Worm (Caenorhabditis elegans): ENCODE data around the gene ttr-29.
A peak's percentile ranks its signal among the peaks of the same experiment; 100 is the strongest.

Gene ttr-29

ce11 chrV:12950812-12951528, 44.3 kb upstream of the ttr-29 start, which contains the start of the genes T16G1.9 and T16G1.18 (continued):
- TF ChIP-seq nhr-77 (tag; optimal IDR thresholded peaks at IDR 0.05) (no peak), dpl-1 (GFP tag; optimal IDR thresholded peaks at IDR 0.05) (peak; percentile 43), mdt-29 (GFP tag; IDR thresholded peaks at IDR 0.05) (no peak), vab-7 (GFP tag; IDR thresholded peaks at IDR 0.05) (0 out of 2 replicates have a peak, but pooled peaks have one; percentile 20), T26A8.4 (GFP tag; IDR thresholded peaks at IDR 0.05) (no peak), nhr-6 (tag; optimal IDR thresholded peaks at IDR 0.05) (peak; percentile 98), lir-3 (tag; optimal IDR thresholded peaks at IDR 0.05) (no peak), rbr-2 (tag; optimal IDR thresholded peaks at IDR 0.05) (peak; percentile 47), dmd-9 (GFP tag; IDR thresholded peaks at IDR 0.05) (no peak), mes-2 (tag; optimal IDR thresholded peaks at IDR 0.05; ENCODE audit: poor library complexity, severe bottlenecking) (peak; percentile 80), unc-62 (GFP tag; optimal IDR thresholded peaks at IDR 0.05 in 1 of 2) (peak in 1 of 2 experiments; percentile 94), unc-62 (tag; optimal IDR thresholded peaks at IDR 0.05) (no peak), hlh-30 (tag; optimal IDR thresholded peaks at IDR 0.05; ENCODE audit: insufficient read depth) (peak; percentile 59), spr-1 (tag; optimal IDR thresholded peaks at IDR 0.05) (no peak), egl-43 (GFP tag; IDR thresholded peaks at IDR 0.05) (no peak), hif-1 (tag; optimal IDR thresholded peaks at IDR 0.05) (no peak), lin-13 (GFP tag; optimal IDR thresholded peaks at IDR 0.05) (peak; percentile 50), spr-3 (GFP tag; optimal IDR thresholded peaks at IDR 0.05) (no peak), ceh-44 (GFP tag; IDR thresholded peaks at IDR 0.05) (no peak), lsy-2 (tag; optimal IDR thresholded peaks at IDR 0.05) (peak in 1 of 2 experiments; percentile 69), mep-1 (tag; optimal IDR thresholded peaks at IDR 0.05) (peak; percentile 64), R02D3.7 (tag; optimal IDR thresholded peaks at IDR 0.05) (no peak), zip-11 (GFP tag; IDR thresholded peaks at IDR 0.05) (no peak), dmd-8 (GFP tag; IDR thresholded peaks at IDR 0.05) (no peak), nhr-25 (tag; optimal IDR thresholded peaks at IDR 0.05; ENCODE audit: borderline replicate concordance, insufficient read depth) (no peak), Y75B8A.6 (GFP tag; IDR thresholded peaks at IDR 0.05) (no peak), hmg-1.1 (GFP tag; IDR thresholded peaks at IDR 0.05) (peak; percentile 50), ztf-11 (tag; optimal IDR thresholded peaks at IDR 0.05) (no peak)

- TF ChIP-seq unc-62 (GFP tag; optimal IDR thresholded peaks at IDR 0.05 in 1 of 2) (peak in 1 of 2 experiments; percentile 29), unc-62 (tag; optimal IDR thresholded peaks at IDR 0.05) (no peak), lim-7 (GFP tag; IDR thresholded peaks at IDR 0.05) (no peak)
Observed at ce11 chrV:12949607-12950006, 43.0 kb upstream of the ttr-29 start, which contains the start of gene T16G1.13. Gene T16G1.13, plus strand, starts transcription at chrV:12949907.

ce11 chrV:12944775-12945174, 38.1 kb upstream of the ttr-29 start, which contains the start of gene grl-2:
Gene grl-2, plus strand, starts transcription at chrV:12945075.
- TF ChIP-seq nhr-28 (tag; optimal IDR thresholded peaks at IDR 0.05) (no peak), dve-1 (tag; optimal IDR thresholded peaks at IDR 0.05; ENCODE audit: insufficient read depth) (no peak), ceh-28 (tag; optimal IDR thresholded peaks at IDR 0.05) (no peak), ztf-11 (tag; optimal IDR thresholded peaks at IDR 0.05) (no peak), php-3 (GFP tag; IDR thresholded peaks at IDR 0.05) (no peak), hlh-30 (tag; optimal IDR thresholded peaks at IDR 0.05; ENCODE audit: insufficient read depth) (no peak)

- TF ChIP-seq mxl-3 (GFP tag; optimal IDR thresholded peaks at IDR 0.05), result no peak
- TF ChIP-seq Y48G9A.11 (GFP tag; IDR thresholded peaks at IDR 0.05), result no peak
- no peak for TF ChIP-seq lin-1 (GFP tag; IDR thresholded peaks at IDR 0.05)
- no peak for TF ChIP-seq dmd-9 (GFP tag; IDR thresholded peaks at IDR 0.05)
- no peak for TF ChIP-seq F49E8.2 (tag; optimal IDR thresholded peaks at IDR 0.05; ENCODE audit: borderline replicate concordance)
- TF ChIP-seq ceh-62 (tag; optimal IDR thresholded peaks at IDR 0.05), result no peak
- TF ChIP-seq fos-1 (tag; optimal IDR thresholded peaks at IDR 0.05), result no peak
- no peak for TF ChIP-seq saeg-2 (GFP tag; IDR thresholded peaks at IDR 0.05)
- no peak for TF ChIP-seq sdz-12 (GFP tag; optimal IDR thresholded peaks at IDR 0.05)
- no peak for TF ChIP-seq D1046.2 (GFP tag; IDR thresholded peaks at IDR 0.05)
- no peak for TF ChIP-seq ZK546.5 (tag; optimal IDR thresholded peaks at IDR 0.05)
- no peak for TF ChIP-seq ceh-28 (tag; optimal IDR thresholded peaks at IDR 0.05)
- no peak for TF ChIP-seq nhr-42 (GFP tag; IDR thresholded peaks at IDR 0.05)
- TF ChIP-seq fkh-10 (GFP tag; optimal IDR thresholded peaks at IDR 0.05), result no peak
- TF ChIP-seq nhr-11 (tag; optimal IDR thresholded peaks at IDR 0.05), result no peak
Observed at ce11 chrV:12944229-12944628, 37.6 kb upstream of the ttr-29 start, which contains the start of gene T16G1.3. Gene T16G1.3, minus strand, starts transcription at chrV:12944329.
